Worm (Caenorhabditis elegans): ENCODE measurements around the gene Y62H9A.10.

ce11 chrX:11948184-11948894 lies 45.8 kb upstream of the Y62H9A.10 start, which contains the start of gene lsd-1:
- no peak for TF ChIP-seq aha-1 (tag; optimal IDR thresholded peaks at IDR 0.05)
- TF ChIP-seq grh-1 (GFP tag; IDR thresholded peaks at IDR 0.05) = no peak

Data from whole organism, L1 larva.